Worm (Caenorhabditis elegans) whole organism, L1 larva: ENCODE measurements around the gene lex-1.
A peak's percentile ranks its signal among the peaks of the same experiment; 100 is the strongest.

Experiments used
- blmp-1 ChIP-seq: fragments of 150-350 bp; optimal IDR thresholded peaks from 2 replicates; lab custom pipeline; 2014; ENCODE audit warnings: missing biosample characterization, missing genetic modification characterization
- efl-1 ChIP-seq, 4 experiments: fragments of 150-350 bp; optimal IDR thresholded peaks in 3 of 4; peaks in 1 of 4; 1 replicate in 1 of 4; 2 replicates in 3 of 4; lab custom pipeline; 2014; ENCODE audit warnings: missing biosample characterization in 2 of 4, missing genetic modification characterization in 2 of 4, missing genetic modification reagents in 2 of 4
- elt-2 ChIP-seq: sonication (generic microtip); optimal IDR thresholded peaks from 2 replicates; lab custom pipeline; 2016; ENCODE audit warnings: missing genetic modification characterization, mild to moderate bottlenecking, inconsistent platforms, missing compliant biosample characterization, missing genetic modification reagents
- lin-39 ChIP-seq: fragments of 150-350 bp; optimal IDR thresholded peaks from 2 replicates; lab custom pipeline; 2014; ENCODE audit warnings: missing biosample characterization, missing genetic modification reagents, missing genetic modification characterization
- unc-62 ChIP-seq: fragments of 150-350 bp; optimal IDR thresholded peaks from 2 replicates; lab custom pipeline; 2014; ENCODE audit warnings: missing biosample characterization, missing genetic modification reagents, missing genetic modification characterization

- TF ChIP-seq blmp-1 (tag; lab: Kevin White, UChicago) (no peak), elt-2 (tag; lab: Kevin White, UChicago) (no peak), unc-62 (GFP tag; lab: Kevin White, UChicago) (no peak), efl-1 (optimal IDR thresholded peaks at IDR 0.05; lab: Kevin White, UChicago) (peak; percentile 24 to 47), efl-1 (GFP tag; optimal IDR thresholded peaks at IDR 0.05 in 1 of 2; lab: Kevin White, UChicago) (peak; percentile 50 to 72), lin-39 (no peak)
Observed at ce11 chrIV:12051049-12051792, 28.1 kb upstream of the lex-1 start, which contains the start of the genes bre-5 and spt-5.
